Fruit fly (Drosophila melanogaster): Measurements from ENCODE around the gene Pfrx.

The Pfrx gene

DNA sequence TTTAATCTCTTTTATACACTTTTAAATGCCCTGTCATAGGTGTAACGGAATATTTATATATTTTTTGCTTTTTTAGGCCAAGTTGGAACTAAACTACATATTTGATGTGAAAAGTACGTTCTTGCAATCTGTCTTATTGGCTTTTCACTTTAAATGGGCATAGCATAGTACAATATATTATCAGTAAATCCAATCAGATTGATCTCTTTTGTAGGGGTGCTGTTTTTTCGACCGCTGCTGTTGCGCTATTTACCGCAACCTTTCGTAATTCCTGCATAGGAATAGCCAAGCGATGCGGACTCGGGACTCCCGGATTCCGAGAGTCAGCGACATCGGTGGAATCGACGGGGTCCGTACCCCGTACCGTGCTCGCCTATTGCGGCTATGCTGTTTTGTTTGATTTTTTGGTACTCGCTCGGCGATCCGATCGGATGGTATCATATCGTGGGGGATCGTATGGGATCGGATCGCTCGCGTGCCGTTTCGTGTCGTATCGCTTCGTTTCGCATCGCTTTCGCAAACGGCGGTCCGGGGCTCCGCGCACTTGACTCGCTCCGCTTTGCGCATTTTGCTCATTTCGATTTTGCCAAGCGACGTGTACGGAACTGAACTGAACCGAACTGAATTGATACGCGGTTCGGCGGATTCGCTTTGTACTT is 2.6 kb downstream of the Pfrx start (continued):
- TF ChIP-seq MBD-R2 (GFP tag; IDR thresholded peaks at IDR 0.05): no peak
- peak; percentile 9 for TF ChIP-seq grau (tag; optimal IDR thresholded peaks at IDR 0.05)
- TF ChIP-seq CG5180 (GFP tag; optimal IDR thresholded peaks at IDR 0.05): no peak
- no peak for TF ChIP-seq wek (GFP tag; optimal IDR thresholded peaks at IDR 0.05)
- no peak for TF ChIP-seq CG31441 (GFP tag; IDR thresholded peaks at IDR 0.05)
- TF ChIP-seq Six4 (GFP tag; optimal IDR thresholded peaks at IDR 0.05): no peak
- TF ChIP-seq Ets97D (GFP tag; optimal IDR thresholded peaks at IDR 0.05): no peak
- TF ChIP-seq ara (GFP tag; IDR thresholded peaks at IDR 0.05): no peak
- TF ChIP-seq NFAT (GFP tag; IDR thresholded peaks at IDR 0.05): peak; percentile 58
- TF ChIP-seq CG7963 (GFP tag; IDR thresholded peaks at IDR 0.05; ENCODE audit: partially characterized antibody): no peak
- no peak for TF ChIP-seq gem (tag; optimal IDR thresholded peaks at IDR 0.05)
- TF ChIP-seq esg (GFP tag; conservative IDR thresholded peaks at IDR 0.05): no peak
- no peak for TF ChIP-seq tup (GFP tag; optimal IDR thresholded peaks at IDR 0.05)
- TF ChIP-seq Ssrp (tag; optimal IDR thresholded peaks at IDR 0.05): no peak
- no peak for TF ChIP-seq CG1832 (GFP tag; optimal IDR thresholded peaks at IDR 0.05)
- TF ChIP-seq Hey (tag; optimal IDR thresholded peaks at IDR 0.05): no peak
- no peak for TF ChIP-seq pita (GFP tag; optimal IDR thresholded peaks at IDR 0.05)
- TF ChIP-seq CG6689 (GFP tag; IDR thresholded peaks at IDR 0.05): no peak
- no peak for TF ChIP-seq jigr1 (GFP tag; IDR thresholded peaks at IDR 0.05)
- TF ChIP-seq CG12299 (tag; optimal IDR thresholded peaks at IDR 0.05): peak; percentile 20
- no peak for TF ChIP-seq CG7928 (GFP tag; optimal IDR thresholded peaks at IDR 0.05)
- TF ChIP-seq scrt (GFP tag; optimal IDR thresholded peaks at IDR 0.05): no peak
- no peak for TF ChIP-seq sna (GFP tag; IDR thresholded peaks at IDR 0.05; ENCODE audit: partially characterized antibody)
- TF ChIP-seq NK7.1 (GFP tag; optimal IDR thresholded peaks at IDR 0.05): no peak
- peak; percentile 89 for TF ChIP-seq CG32532 (GFP tag; IDR thresholded peaks at IDR 0.05)
- no peak for TF ChIP-seq Optix (GFP tag; IDR thresholded peaks at IDR 0.05)
- TF ChIP-seq dpn (GFP tag; optimal IDR thresholded peaks at IDR 0.05): peak in 1 of 2 experiments; percentile 7
- no peak for TF ChIP-seq Opbp (GFP tag; IDR thresholded peaks at IDR 0.05; ENCODE audit: partially characterized antibody)
- 0 out of 2 replicates have a peak, but pooled peaks have one; percentile 5 for TF ChIP-seq CG14441 (GFP tag; IDR thresholded peaks at IDR 0.05)
- no peak for TF ChIP-seq kah (GFP tag; optimal IDR thresholded peaks at IDR 0.05)
- TF ChIP-seq zf30C (GFP tag; optimal IDR thresholded peaks at IDR 0.05): no peak
- no peak for TF ChIP-seq Neu2 (GFP tag; optimal IDR thresholded peaks at IDR 0.05; ENCODE audit: borderline replicate concordance)
- TF ChIP-seq Doc3 (GFP tag; IDR thresholded peaks at IDR 0.05; ENCODE audit: partially characterized antibody): no peak
- TF ChIP-seq CG16779 (GFP tag; IDR thresholded peaks at IDR 0.05): peak; percentile 15; the same call in 1 of the 2 replicates
- TF ChIP-seq unpg (GFP tag; optimal IDR thresholded peaks at IDR 0.05): no peak
- no peak for TF ChIP-seq CG5245 (GFP tag; optimal IDR thresholded peaks at IDR 0.05)
- no peak for TF ChIP-seq bowl (GFP tag; IDR thresholded peaks at IDR 0.05)
- TF ChIP-seq Hr51 (GFP tag; optimal IDR thresholded peaks at IDR 0.05): no peak
- TF ChIP-seq stc (GFP tag; IDR thresholded peaks at IDR 0.05): no peak
- no peak for TF ChIP-seq emc (GFP tag; optimal IDR thresholded peaks at IDR 0.05)
- peak; percentile 12 for TF ChIP-seq CG3281 (GFP tag; optimal IDR thresholded peaks at IDR 0.05)
- TF ChIP-seq insv (GFP tag; optimal IDR thresholded peaks at IDR 0.05): peak in 1 of 2 experiments; percentile 59
- TF ChIP-seq en (GFP tag; optimal IDR thresholded peaks at IDR 0.05): no peak
- no peak for TF ChIP-seq CG17385 (GFP tag; optimal IDR thresholded peaks at IDR 0.05)
- no peak for TF ChIP-seq cato (GFP tag; optimal IDR thresholded peaks at IDR 0.05; ENCODE audit: borderline replicate concordance)
- TF ChIP-seq CG10462 (GFP tag; optimal IDR thresholded peaks at IDR 0.05): no peak
- no peak for TF ChIP-seq E2f1 (GFP tag; IDR thresholded peaks at IDR 0.05)
- TF ChIP-seq bbx (GFP tag; IDR thresholded peaks at IDR 0.05; ENCODE audit: partially characterized antibody): no peak
- TF ChIP-seq her (GFP tag; optimal IDR thresholded peaks at IDR 0.05): peak; percentile 16
- TF ChIP-seq CG6654 (GFP tag; optimal IDR thresholded peaks at IDR 0.05): no peak
